Worm (Caenorhabditis elegans) whole organism, L2 larva: ENCODE measurements around the gene lgc-36.

Experiments
- C34F6.9 ChIP-seq: fragments of 150-350 bp; optimal IDR thresholded peaks from 2 replicates; lab custom pipeline; 2014; ENCODE audit warnings: missing biosample characterization, missing genetic modification characterization
- F13H6.1 ChIP-seq: sonication (generic microtip); optimal IDR thresholded peaks from 2 replicates; lab custom pipeline; 2016; ENCODE audit warnings: missing genetic modification characterization, missing compliant biosample characterization
- R02D3.7 ChIP-seq: fragments of 150-350 bp; optimal IDR thresholded peaks from 2 replicates; lab custom pipeline; 2014; ENCODE audit warnings: missing biosample characterization, missing genetic modification characterization
- Y55F3AM.14 ChIP-seq: fragments of 200-800 bp; sonication (Bioruptor generic); optimal IDR thresholded peaks from 2 replicates; lab custom pipeline; 2018; ENCODE audit warnings: mild to moderate bottlenecking, missing genetic modification characterization, missing compliant biosample characterization
- blmp-1 ChIP-seq: sonication (generic microtip); optimal IDR thresholded peaks from 2 replicates; lab custom pipeline; 2017; ENCODE audit warnings: missing genetic modification characterization, mild to moderate bottlenecking, missing compliant biosample characterization, antibody characterized with exemption, moderate library complexity; ENCODE audit not compliant: insufficient read depth
- ceh-82 ChIP-seq: fragments of 150-350 bp; optimal IDR thresholded peaks from 2 replicates; lab custom pipeline; 2014; ENCODE audit warnings: missing biosample characterization, missing genetic modification characterization
- elt-1 ChIP-seq: fragments of 150-350 bp; optimal IDR thresholded peaks from 2 replicates; lab custom pipeline; 2014; ENCODE audit warnings: missing biosample characterization, missing genetic modification characterization
- fos-1 ChIP-seq: fragments of 150-350 bp; optimal IDR thresholded peaks from 2 replicates; lab custom pipeline; 2014; ENCODE audit warnings: missing biosample characterization, missing genetic modification characterization
- gmeb-1 ChIP-seq: fragments of 150-350 bp; optimal IDR thresholded peaks from 2 replicates; lab custom pipeline; 2014; ENCODE audit warnings: missing biosample characterization, missing genetic modification characterization
- lin-13 ChIP-seq: fragments of 150-350 bp; optimal IDR thresholded peaks from 2 replicates; lab custom pipeline; 2014; ENCODE audit warnings: missing biosample characterization, missing genetic modification reagents, missing genetic modification characterization
- lin-39 ChIP-seq: fragments of 150-350 bp; optimal IDR thresholded peaks from 2 replicates; lab custom pipeline; 2014; ENCODE audit warnings: missing biosample characterization, missing genetic modification reagents, missing genetic modification characterization
- lsy-2 ChIP-seq, 2 experiments: fragments of 150-350 bp in 1 of 2; sonication (generic microtip) in 1 of 2; optimal IDR thresholded peaks; 2 replicates each; lab custom pipeline; 2014 to 2017; ENCODE audit warnings: missing biosample characterization in 2 of 2, missing genetic modification characterization in 2 of 2
- mab-5 ChIP-seq: fragments of 150-350 bp; optimal IDR thresholded peaks from 2 replicates; lab custom pipeline; 2014; ENCODE audit warnings: missing biosample characterization, missing genetic modification characterization
- mdl-1 ChIP-seq, 2 experiments: fragments of 150-350 bp in 1 of 2; sonication (generic microtip) in 1 of 2; optimal IDR thresholded peaks; 2 replicates each; lab custom pipeline; 2017; ENCODE audit warnings: missing biosample characterization in 2 of 2, missing genetic modification characterization in 2 of 2
- nhr-10 ChIP-seq: sonication (generic microtip); optimal IDR thresholded peaks from 2 replicates; lab custom pipeline; 2017; ENCODE audit warnings: missing biosample characterization, missing genetic modification characterization
- nhr-11 ChIP-seq: fragments of 150-350 bp; optimal IDR thresholded peaks from 2 replicates; lab custom pipeline; 2014; ENCODE audit warnings: missing biosample characterization, missing genetic modification characterization
- nhr-12 ChIP-seq: fragments of 150-350 bp; optimal IDR thresholded peaks from 2 replicates; lab custom pipeline; 2014; ENCODE audit warnings: missing biosample characterization, missing genetic modification characterization
- nhr-129 ChIP-seq: fragments of 150-350 bp; optimal IDR thresholded peaks from 2 replicates; lab custom pipeline; 2014; ENCODE audit warnings: missing biosample characterization, missing genetic modification characterization
- nhr-23 ChIP-seq: fragments of 150-350 bp; optimal IDR thresholded peaks from 2 replicates; lab custom pipeline; 2014; ENCODE audit warnings: missing biosample characterization, missing genetic modification reagents, missing genetic modification characterization
- nhr-237 ChIP-seq: fragments of 150-350 bp; optimal IDR thresholded peaks from 2 replicates; lab custom pipeline; 2014; ENCODE audit warnings: missing biosample characterization, missing genetic modification characterization
- nhr-25 ChIP-seq: fragments of 150-350 bp; sonication (generic microtip); optimal IDR thresholded peaks from 3 replicates; lab custom pipeline; 2014; ENCODE audit warnings: missing biosample characterization, missing genetic modification characterization
- nhr-6 ChIP-seq: fragments of 150-350 bp; optimal IDR thresholded peaks from 2 replicates; lab custom pipeline; 2014; ENCODE audit warnings: missing biosample characterization, missing genetic modification characterization
- nhr-77 ChIP-seq: fragments of 150-350 bp; optimal IDR thresholded peaks from 2 replicates; lab custom pipeline; 2014; ENCODE audit warnings: missing biosample characterization, missing genetic modification characterization
- peb-1 ChIP-seq: fragments of 150-350 bp; optimal IDR thresholded peaks from 2 replicates; lab custom pipeline; 2014; ENCODE audit warnings: missing biosample characterization, missing genetic modification characterization
- sma-9 ChIP-seq, 2 experiments: fragments of 150-350 bp in 1 of 2; sonication (generic microtip) in 1 of 2; optimal IDR thresholded peaks; 2 replicates each; lab custom pipeline; 2014 to 2016; ENCODE audit warnings: missing genetic modification characterization in 2 of 2, mild to moderate bottlenecking in 1 of 2, missing biosample characterization in 1 of 2, missing compliant biosample characterization in 1 of 2, missing genetic modification reagents in 1 of 2, moderate library complexity in 1 of 2
- snpc-4 ChIP-seq: fragments of 150-350 bp; optimal IDR thresholded peaks from 2 replicates; lab custom pipeline; 2014; ENCODE audit warnings: missing biosample characterization, missing genetic modification characterization
- unc-39 ChIP-seq: fragments of 150-350 bp; optimal IDR thresholded peaks from 2 replicates; lab custom pipeline; 2014; ENCODE audit warnings: missing biosample characterization, missing genetic modification characterization
- unc-62 ChIP-seq: fragments of 150-350 bp; optimal IDR thresholded peaks from 2 replicates; lab custom pipeline; 2014; ENCODE audit warnings: missing biosample characterization, missing genetic modification reagents, missing genetic modification characterization
- ztf-1 ChIP-seq: fragments of 200-800 bp; sonication (Bioruptor generic); conservative IDR thresholded peaks from 2 replicates; pipeline ENCODE4 v1.3.6; 2022; ENCODE audit warnings: missing genetic modification characterization, missing compliant biosample characterization
- ztf-11 ChIP-seq: sonication (generic microtip); optimal IDR thresholded peaks from 2 replicates; lab custom pipeline; 2017; ENCODE audit warnings: missing biosample characterization, missing genetic modification characterization

The lgc-36 gene

DNA sequence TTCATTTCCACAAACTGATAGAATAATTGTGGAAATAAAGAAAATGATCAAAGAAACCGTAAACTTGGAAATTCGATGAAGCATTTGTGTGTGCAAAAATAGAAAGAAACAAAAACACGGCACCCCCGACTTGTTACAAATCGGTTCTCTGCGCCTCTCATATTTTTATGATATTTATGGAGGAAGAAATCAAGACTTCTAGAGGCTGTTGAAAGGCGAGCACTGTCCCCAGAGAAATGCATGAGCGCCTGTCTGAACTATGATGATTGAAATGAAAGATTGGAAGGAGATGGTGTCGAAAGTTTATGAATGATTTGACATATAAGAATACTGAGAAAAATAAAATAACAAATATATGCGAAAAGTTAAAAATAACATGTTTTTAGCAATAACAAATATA is at the start of gene lgc-36:
lgc-36 (minus strand) TSS at position 101 of the 400 bp plus-strand sequence.
- TF ChIP-seq ztf-1 (GFP tag; lab: Robert Waterston, UW), result no peak
- no peak for TF ChIP-seq mab-5
- no peak for TF ChIP-seq F13H6.1

DNA sequence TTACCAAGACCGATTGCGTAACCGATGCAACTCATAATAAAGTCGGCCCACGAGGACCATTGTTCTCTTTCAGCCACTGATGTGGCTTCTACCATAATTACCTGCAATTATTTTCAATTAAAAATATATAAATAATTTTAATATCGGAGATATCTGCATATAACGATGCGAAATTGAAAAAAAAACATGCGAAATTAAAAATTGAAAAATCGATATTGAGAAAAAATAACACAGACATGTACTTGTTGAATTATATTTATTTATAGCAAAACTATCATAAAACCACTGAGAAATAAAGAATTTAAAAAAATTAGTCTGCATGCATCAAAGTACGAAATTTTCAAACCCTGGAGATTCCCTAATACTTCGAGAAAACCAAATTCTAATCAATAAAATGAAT is 49.5 kb upstream of the lgc-36 start, which contains the start of gene snf-11:
snf-11 (minus strand) TSS at position 101 of the 400 bp plus-strand sequence.
- no peak for TF ChIP-seq gmeb-1 (tag; lab: Kevin White, UChicago)
- TF ChIP-seq mab-5, result no peak

DNA sequence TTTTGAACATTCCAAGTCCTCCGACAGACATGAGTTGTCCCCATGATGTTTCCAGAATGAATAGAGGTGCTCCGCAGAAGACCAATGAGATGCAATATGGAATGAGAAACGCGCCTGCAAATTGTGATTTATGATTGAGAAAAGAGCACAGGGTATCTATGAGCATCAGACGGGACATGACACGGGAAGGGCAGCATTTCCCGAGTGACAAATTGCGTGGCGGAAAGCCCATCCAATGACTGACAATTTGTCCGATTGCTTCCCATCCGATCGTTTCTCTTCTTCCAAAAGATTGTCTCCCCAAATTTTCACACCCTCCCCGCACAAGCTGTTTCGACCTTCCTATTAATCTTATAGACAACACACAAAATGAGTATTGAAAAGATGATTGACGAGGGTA is 49.0 kb upstream of the lgc-36 start:
- TF ChIP-seq mdl-1 (tag; optimal IDR thresholded peaks at IDR 0.05; lab: Kevin White, UChicago), result no peak
- peak; percentile 1 for TF ChIP-seq C34F6.9 (tag; lab: Kevin White, UChicago)
- peak; percentile 55 for TF ChIP-seq F13H6.1
- no peak for TF ChIP-seq snpc-4 (tag; lab: Kevin White, UChicago)
- TF ChIP-seq sma-9 (GFP tag; optimal IDR thresholded peaks at IDR 0.05; lab: Kevin White, UChicago), result peak; percentile 48
- no peak for TF ChIP-seq sma-9 (tag; optimal IDR thresholded peaks at IDR 0.05; lab: Kevin White, UChicago)
- peak; percentile 65 for TF ChIP-seq mab-5
- no peak for TF ChIP-seq nhr-25 (tag; lab: Kevin White, UChicago)
- TF ChIP-seq peb-1 (tag; lab: Kevin White, UChicago), result no peak
- no peak for TF ChIP-seq nhr-11
- TF ChIP-seq, all 48 proteins: peak for 4

DNA sequence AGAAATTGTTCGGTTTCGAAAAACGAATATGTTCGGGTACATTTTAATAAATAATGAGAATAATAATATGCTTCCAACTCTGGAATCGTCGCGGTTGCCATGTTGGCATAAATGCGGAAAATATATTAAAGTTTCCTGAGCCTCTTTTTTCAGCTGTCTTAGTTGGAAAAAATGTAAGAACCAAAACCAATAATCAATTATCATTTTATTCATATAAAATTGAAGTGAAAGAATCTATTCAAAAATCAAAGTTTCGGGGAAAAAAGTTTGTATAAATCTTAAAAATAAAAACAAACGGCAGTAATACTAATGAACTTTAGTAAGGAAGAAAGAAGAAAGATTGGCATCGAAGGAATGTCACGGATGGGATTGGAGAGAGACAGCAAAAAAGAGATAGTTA is 46.1 kb upstream of the lgc-36 start, which contains the start of gene srh-45:
srh-45 (minus strand) TSS at position 101 of the 400 bp plus-strand sequence.
- no peak for TF ChIP-seq snpc-4 (tag; lab: Kevin White, UChicago)
- no peak for TF ChIP-seq unc-62
- TF ChIP-seq fos-1 (tag; lab: Kevin White, UChicago), result no peak

DNA sequence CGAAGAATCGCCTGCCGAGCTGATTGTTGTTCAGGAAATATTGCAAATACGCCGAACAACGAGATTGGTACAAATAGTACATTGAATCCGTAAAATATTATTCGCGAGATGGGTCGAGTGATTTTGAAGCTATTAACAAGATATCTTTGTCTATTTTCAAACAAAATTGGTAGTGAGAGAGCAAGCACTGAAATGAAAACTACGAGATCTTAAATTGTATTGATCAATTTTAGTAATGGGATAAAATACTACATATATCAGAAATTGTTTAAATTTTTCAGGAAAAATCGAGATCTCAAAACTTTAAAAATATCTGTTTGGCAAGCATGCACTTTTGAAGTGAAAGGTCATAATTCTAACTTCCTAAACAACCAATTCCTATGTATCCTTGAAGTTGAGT is 45.4 kb upstream of the lgc-36 start:
- TF ChIP-seq nhr-129 (tag; lab: Kevin White, UChicago), result no peak
- TF ChIP-seq lin-13 (GFP tag; lab: Kevin White, UChicago), result no peak
- TF ChIP-seq lsy-2 (tag; optimal IDR thresholded peaks at IDR 0.05; lab: Kevin White, UChicago), result no peak
- TF ChIP-seq elt-1 (tag; lab: Kevin White, UChicago), result no peak
- TF ChIP-seq F13H6.1, result no peak
- no peak for TF ChIP-seq ztf-1 (GFP tag; lab: Robert Waterston, UW)
- no peak for TF ChIP-seq ztf-11 (tag; lab: Kevin White, UChicago)
- no peak for TF ChIP-seq unc-39 (tag; lab: Kevin White, UChicago)
- TF ChIP-seq Y55F3AM.14 (GFP tag; lab: Kevin White, UChicago), result no peak
- no peak for TF ChIP-seq ceh-82 (tag; lab: Kevin White, UChicago)
- TF ChIP-seq nhr-77 (tag; lab: Kevin White, UChicago), result no peak
- TF ChIP-seq mab-5, result no peak

DNA sequence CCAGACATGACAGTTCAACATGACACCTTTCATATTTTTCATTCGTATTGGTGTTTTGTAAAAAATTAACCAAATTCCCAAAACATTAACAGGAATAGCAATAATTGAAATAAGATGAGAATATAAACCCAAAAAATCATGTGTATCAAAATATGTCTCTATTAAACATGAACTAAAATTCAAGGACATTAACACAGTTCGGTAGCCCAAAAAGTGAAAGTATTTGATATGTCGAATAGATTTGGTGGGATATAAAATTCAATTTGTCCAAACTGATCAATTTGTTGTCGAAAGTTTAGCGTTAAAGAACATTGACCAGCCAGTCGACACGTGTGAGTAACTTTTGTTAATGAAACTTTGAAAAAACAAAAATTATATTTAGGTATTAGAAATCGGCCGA is 43.9 kb upstream of the lgc-36 start, which contains the start of gene srh-46:
srh-46 (minus strand) TSS at position 189 of the 400 bp plus-strand sequence.
- TF ChIP-seq fos-1 (tag; lab: Kevin White, UChicago) (no peak), blmp-1 (tag; lab: Kevin White, UChicago) (peak; percentile 67)

DNA sequence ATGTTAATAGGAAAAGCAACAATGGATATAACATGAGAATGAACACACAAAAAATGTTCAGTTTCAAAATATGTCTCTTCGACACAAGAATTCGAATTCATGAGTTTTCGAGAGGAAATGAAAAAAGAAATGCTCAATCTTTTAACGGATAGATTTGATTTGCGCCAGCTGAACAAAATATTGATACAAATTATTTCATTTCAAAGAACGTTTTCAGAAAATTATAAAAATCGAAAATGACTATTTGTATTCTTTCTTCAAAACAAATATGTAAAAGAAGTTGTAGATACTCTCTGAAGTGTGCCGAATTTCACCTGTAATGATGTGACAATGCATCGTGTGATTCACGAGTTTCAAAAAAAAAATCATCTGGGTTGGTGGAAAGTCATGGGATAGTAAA is 41.7 kb upstream of the lgc-36 start, which contains the start of gene srh-47:
srh-47 (minus strand) TSS at position 101 of the 400 bp plus-strand sequence.
- TF ChIP-seq mab-5 (no peak), R02D3.7 (no peak), nhr-237 (tag; lab: Kevin White, UChicago) (no peak), nhr-11 (no peak), sma-9 (GFP tag; optimal IDR thresholded peaks at IDR 0.05; lab: Kevin White, UChicago) (no peak), sma-9 (tag; optimal IDR thresholded peaks at IDR 0.05; lab: Kevin White, UChicago) (no peak), lsy-2 (tag; optimal IDR thresholded peaks at IDR 0.05; lab: Kevin White, UChicago) (no peak), nhr-12 (tag; lab: Kevin White, UChicago) (no peak), F13H6.1 (no peak), ztf-11 (tag; lab: Kevin White, UChicago) (no peak), nhr-6 (tag; lab: Kevin White, UChicago) (no peak), nhr-23 (tag; lab: Kevin White, UChicago) (no peak), ceh-82 (tag; lab: Kevin White, UChicago) (no peak), lin-39 (tag; lab: Kevin White, UChicago) (no peak), nhr-10 (tag; lab: Kevin White, UChicago) (no peak), mdl-1 (tag; optimal IDR thresholded peaks at IDR 0.05; lab: Kevin White, UChicago) (no peak)
